Worm (Caenorhabditis elegans): Measurements from ENCODE around the gene nucl-1.

ce11 chrIV:8252856-8253255 lies 36.5 kb downstream of the nucl-1 start:
- TF ChIP-seq unc-62 (GFP tag; optimal IDR thresholded peaks at IDR 0.05) (peak; percentile 64), lsy-2 (tag; optimal IDR thresholded peaks at IDR 0.05) (peak; percentile 47), unc-39 (tag; optimal IDR thresholded peaks at IDR 0.05) (peak; percentile 68), nhr-237 (tag; optimal IDR thresholded peaks at IDR 0.05) (peak; percentile 23), ceh-39 (tag; optimal IDR thresholded peaks at IDR 0.05) (no peak), snpc-4 (tag; optimal IDR thresholded peaks at IDR 0.05) (no peak)

Data from whole organism, mixed stage, embryonic.